Worm (Caenorhabditis elegans): ENCODE results near the gene nol-9.

DNA sequence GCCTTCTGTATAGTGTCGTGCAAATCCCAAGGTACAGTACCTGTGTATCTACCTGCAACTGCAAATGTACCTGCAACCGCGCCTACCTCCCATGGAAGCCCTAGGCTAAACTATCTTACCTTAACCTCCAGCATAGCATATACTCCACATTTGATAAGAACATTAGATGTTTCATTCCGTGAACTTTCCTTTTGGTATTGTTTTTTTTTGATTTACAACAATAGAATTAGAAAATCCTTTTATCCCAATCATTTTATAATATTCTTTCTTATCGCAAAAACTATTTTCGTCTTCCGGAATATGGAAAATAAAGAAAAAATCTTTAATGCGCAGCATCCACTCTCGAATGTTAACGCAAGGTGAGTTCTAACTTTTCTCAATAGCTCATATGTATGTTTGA lies 51.8 kb downstream of the nol-9 start, which contains the start of gene Y38H8A.2:
- no peak for TF ChIP-seq snpc-4 (tag; optimal IDR thresholded peaks at IDR 0.05)
- no peak for TF ChIP-seq skn-1 (tag; optimal IDR thresholded peaks at IDR 0.05)
- TF ChIP-seq blmp-1 (tag; optimal IDR thresholded peaks at IDR 0.05), result no peak
- no peak for TF ChIP-seq lir-3 (tag; optimal IDR thresholded peaks at IDR 0.05; ENCODE audit: poor library complexity)
- TF ChIP-seq egl-27 (tag; optimal IDR thresholded peaks at IDR 0.05), result no peak
- no peak for TF ChIP-seq lsy-2 (tag; optimal IDR thresholded peaks at IDR 0.05)
- no peak for TF ChIP-seq ceh-63 (GFP tag; optimal IDR thresholded peaks at IDR 0.05)
- no peak for TF ChIP-seq tbx-2 (tag; optimal IDR thresholded peaks at IDR 0.05)
- no peak for TF ChIP-seq unc-130 (tag; optimal IDR thresholded peaks at IDR 0.05)
- TF ChIP-seq vab-15 (tag; optimal IDR thresholded peaks at IDR 0.05), result no peak
- TF ChIP-seq aly-2 (tag; optimal IDR thresholded peaks at IDR 0.05), result no peak
- no peak for TF ChIP-seq ceh-82 (tag; optimal IDR thresholded peaks at IDR 0.05)
- no peak for TF ChIP-seq nhr-76 (tag; optimal IDR thresholded peaks at IDR 0.05)
